Fruit fly (Drosophila melanogaster) whole organism, embryonic: ENCODE results near the gene ea.

Experiments used
- ATbp ChIP-seq: fragments of 200-800 bp; sonication (Bioruptor generic); optimal IDR thresholded peaks from 2 replicates; lab custom pipeline; 2017; ENCODE audit warnings: missing biosample characterization, mild to moderate bottlenecking, missing genetic modification characterization, missing genetic modification reagents
- Abd-B ChIP-seq: fragments of 200-800 bp; sonication (Bioruptor generic); optimal IDR thresholded peaks from 2 replicates; lab custom pipeline; 2018; ENCODE audit warnings: missing biosample characterization, mild to moderate bottlenecking, missing genetic modification characterization, moderate library complexity
- Bteb2 ChIP-seq: fragments of 200-800 bp; sonication (Bioruptor generic); optimal IDR thresholded peaks from 2 replicates; lab custom pipeline; 2016; ENCODE audit warnings: missing biosample characterization, missing genetic modification characterization
- CG10462 ChIP-seq: fragments of 200-800 bp; sonication (Bioruptor generic); optimal IDR thresholded peaks from 2 replicates; lab custom pipeline; 2016; ENCODE audit warnings: missing biosample characterization, missing genetic modification characterization
- CG12236 ChIP-seq: fragments of 200-800 bp; sonication (Bioruptor generic); optimal IDR thresholded peaks from 2 replicates; lab custom pipeline; 2016; ENCODE audit warnings: missing biosample characterization, missing genetic modification characterization
- CG13894 ChIP-seq: fragments of 200-800 bp; sonication (Bioruptor generic); optimal IDR thresholded peaks from 3 replicates; lab custom pipeline; 2018; ENCODE audit warnings: missing biosample characterization, mild to moderate bottlenecking, missing genetic modification characterization, moderate library complexity
- CG14965 ChIP-seq: fragments of 200-800 bp; sonication (Bioruptor generic); optimal IDR thresholded peaks from 2 replicates; lab custom pipeline; 2016; ENCODE audit warnings: missing biosample characterization, missing genetic modification characterization, borderline replicate concordance
- CG15269 ChIP-seq: fragments of 200-800 bp; sonication (Bioruptor generic); optimal IDR thresholded peaks from 2 replicates; lab custom pipeline; 2018; ENCODE audit warnings: missing biosample characterization, mild to moderate bottlenecking, missing genetic modification characterization, moderate library complexity
- CG15696 ChIP-seq: fragments of 200-800 bp; sonication (Bioruptor generic); optimal IDR thresholded peaks from 2 replicates; lab custom pipeline; 2019; ENCODE audit warnings: missing biosample characterization, mild to moderate bottlenecking, missing genetic modification characterization, moderate library complexity
- CG17802 ChIP-seq: fragments of 200-800 bp; sonication (Bioruptor generic); optimal IDR thresholded peaks from 2 replicates; lab custom pipeline; 2018; ENCODE audit warnings: missing biosample characterization, mild to moderate bottlenecking, missing genetic modification characterization, moderate library complexity
- CG17912 ChIP-seq: fragments of 200-800 bp; sonication (Bioruptor generic); optimal IDR thresholded peaks from 2 replicates; lab custom pipeline; 2018; ENCODE audit warnings: missing biosample characterization, mild to moderate bottlenecking, missing genetic modification characterization
- CG18619 ChIP-seq: fragments of 200-800 bp; sonication (Bioruptor generic); optimal IDR thresholded peaks from 3 replicates; lab custom pipeline; 2017; ENCODE audit warnings: missing biosample characterization, mild to moderate bottlenecking, missing genetic modification characterization
- CG30431 ChIP-seq: fragments of 200-800 bp; sonication (Bioruptor generic); optimal IDR thresholded peaks from 2 replicates; lab custom pipeline; 2017; ENCODE audit warnings: missing biosample characterization, missing genetic modification characterization
- CG3281 ChIP-seq: fragments of 200-800 bp; sonication (Bioruptor generic); optimal IDR thresholded peaks from 3 replicates; lab custom pipeline; 2017; ENCODE audit warnings: missing biosample characterization, mild to moderate bottlenecking, missing genetic modification characterization
- CG4328 ChIP-seq: fragments of 200-800 bp; sonication (Bioruptor generic); optimal IDR thresholded peaks from 3 replicates; lab custom pipeline; 2017; ENCODE audit warnings: missing biosample characterization, missing genetic modification reagents, missing genetic modification characterization
- CG43689 ChIP-seq: fragments of 200-800 bp; sonication (Bioruptor generic); IDR thresholded peaks from 2 replicates; pipeline ENCODE4 v1.3.6; 2022; ENCODE audit warnings: missing biosample characterization, missing genetic modification characterization
- CG5953 ChIP-seq: fragments of 200-800 bp; sonication (Bioruptor generic); IDR thresholded peaks from 2 replicates; pipeline ENCODE4 v1.3.6; 2022; ENCODE audit warnings: missing biosample characterization, missing genetic modification characterization
- CG6254 ChIP-seq: fragments of 200-800 bp; sonication (Bioruptor generic); optimal IDR thresholded peaks from 3 replicates; lab custom pipeline; 2017; ENCODE audit warnings: mild to moderate bottlenecking, missing biosample characterization, missing genetic modification reagents, missing genetic modification characterization
- CG6654 ChIP-seq: fragments of 200-800 bp; sonication (Bioruptor generic); optimal IDR thresholded peaks from 2 replicates; lab custom pipeline; 2017; ENCODE audit warnings: missing biosample characterization, mild to moderate bottlenecking, missing genetic modification characterization
- CG7745 ChIP-seq: fragments of 200-800 bp; sonication (Bioruptor generic); optimal IDR thresholded peaks from 2 replicates; lab custom pipeline; 2018; ENCODE audit warnings: missing biosample characterization, mild to moderate bottlenecking, missing genetic modification characterization, moderate library complexity
- CG7963 ChIP-seq: fragments of 200-800 bp; sonication (Bioruptor generic); IDR thresholded peaks from 3 replicates; pipeline ENCODE4 v1.3.6; 2022; ENCODE audit warnings: missing biosample characterization, missing genetic modification characterization; ENCODE audit not compliant: partially characterized antibody
- CG8089 ChIP-seq: fragments of 200-800 bp; sonication (Bioruptor generic); optimal IDR thresholded peaks from 3 replicates; lab custom pipeline; 2016; ENCODE audit warnings: missing biosample characterization, missing genetic modification characterization
- CG9727 ChIP-seq: fragments of 200-800 bp; sonication (Bioruptor generic); optimal IDR thresholded peaks from 3 replicates; lab custom pipeline; 2017; ENCODE audit warnings: missing biosample characterization, mild to moderate bottlenecking, missing genetic modification characterization
- CG9932 ChIP-seq: fragments of 200-800 bp; sonication (Bioruptor generic); IDR thresholded peaks from 2 replicates; pipeline ENCODE4 v1.3.6; 2022; ENCODE audit warnings: missing biosample characterization, missing genetic modification characterization
- D19A ChIP-seq: fragments of 200-800 bp; optimal IDR thresholded peaks from 3 replicates; lab custom pipeline; 2019; ENCODE audit warnings: missing biosample characterization, mild to moderate bottlenecking, missing genetic modification characterization, moderate library complexity
- Doc3 ChIP-seq: fragments of 200-800 bp; sonication (Bioruptor generic); IDR thresholded peaks from 3 replicates; pipeline ENCODE4 v1.3.6; 2022; ENCODE audit warnings: missing biosample characterization, missing genetic modification characterization; ENCODE audit not compliant: partially characterized antibody
- HmgD ChIP-seq: fragments of 200-800 bp; sonication (Bioruptor generic); optimal IDR thresholded peaks from 3 replicates; lab custom pipeline; 2016; ENCODE audit warnings: missing biosample characterization, missing genetic modification characterization
- Hmr ChIP-seq: fragments of 200-800 bp; sonication (Bioruptor generic); optimal IDR thresholded peaks from 3 replicates; lab custom pipeline; 2017; ENCODE audit warnings: mild to moderate bottlenecking, missing biosample characterization, missing genetic modification reagents, missing genetic modification characterization
- Hr51 ChIP-seq, 2 experiments: fragments of 200-800 bp; sonication (Bioruptor generic); optimal IDR thresholded peaks; 2 replicates in 1 of 2; 3 replicates in 1 of 2; lab custom pipeline; 2016 to 2018; ENCODE audit warnings: missing biosample characterization in 2 of 2, missing genetic modification characterization in 2 of 2, mild to moderate bottlenecking in 1 of 2, moderate library complexity in 1 of 2
- Lim3 ChIP-seq: fragments of 200-800 bp; sonication (Bioruptor generic); IDR thresholded peaks from 2 replicates; pipeline ENCODE4 v1.3.6; 2022; ENCODE audit warnings: missing biosample characterization, missing genetic modification characterization
- Nf-YC ChIP-seq: fragments of 200-800 bp; optimal IDR thresholded peaks from 3 replicates; lab custom pipeline; 2019; ENCODE audit warnings: missing biosample characterization, mild to moderate bottlenecking, missing genetic modification characterization, moderate library complexity
- Ssrp ChIP-seq: fragments of 200-800 bp; sonication (Bioruptor generic); optimal IDR thresholded peaks from 2 replicates; lab custom pipeline; 2018; ENCODE audit warnings: missing biosample characterization, mild to moderate bottlenecking, missing genetic modification characterization, moderate library complexity
- TFAM ChIP-seq: fragments of 200-800 bp; sonication (Bioruptor generic); optimal IDR thresholded peaks from 2 replicates; lab custom pipeline; 2017; ENCODE audit warnings: missing biosample characterization, missing genetic modification characterization, inconsistent platforms
- br ChIP-seq: fragments of >200 bp; optimal IDR thresholded peaks from 2 replicates; lab custom pipeline; 2017
- cad ChIP-seq: fragments of >200 bp; optimal IDR thresholded peaks from 2 replicates; lab custom pipeline; 2017; ENCODE audit warnings: missing biosample characterization, missing genetic modification characterization
- crp ChIP-seq, 2 experiments: fragments of 200-800 bp; sonication (Bioruptor generic); optimal IDR thresholded peaks; 2 replicates in 1 of 2; 3 replicates in 1 of 2; lab custom pipeline; 2017; ENCODE audit warnings: missing biosample characterization in 2 of 2, missing genetic modification characterization in 2 of 2, mild to moderate bottlenecking in 1 of 2, moderate library complexity in 1 of 2
- danr ChIP-seq: fragments of 200-800 bp; sonication (Bioruptor generic); IDR thresholded peaks from 2 replicates; pipeline ENCODE4 v1.3.6; 2022; ENCODE audit warnings: missing biosample characterization, missing genetic modification characterization
- ems ChIP-seq: fragments of 200-800 bp; sonication (Bioruptor generic); optimal IDR thresholded peaks from 3 replicates; lab custom pipeline; 2016; ENCODE audit warnings: missing biosample characterization, missing genetic modification characterization
- eyg ChIP-seq: fragments of 200-800 bp; sonication (Bioruptor generic); optimal IDR thresholded peaks from 3 replicates; lab custom pipeline; 2016; ENCODE audit warnings: missing biosample characterization, missing genetic modification characterization
- grau ChIP-seq: fragments of 200-800 bp; optimal IDR thresholded peaks from 3 replicates; lab custom pipeline; 2019; ENCODE audit warnings: missing biosample characterization, mild to moderate bottlenecking, missing genetic modification characterization, moderate library complexity
- grn ChIP-seq: fragments of 200-800 bp; sonication (Bioruptor generic); optimal IDR thresholded peaks from 3 replicates; lab custom pipeline; 2017; ENCODE audit warnings: missing biosample characterization, missing genetic modification characterization
- gsb-n ChIP-seq: fragments of 200-800 bp; sonication (Bioruptor generic); optimal IDR thresholded peaks from 3 replicates; lab custom pipeline; 2018; ENCODE audit warnings: missing biosample characterization, mild to moderate bottlenecking, missing genetic modification characterization
- ind ChIP-seq: fragments of 200-800 bp; sonication (Bioruptor generic); optimal IDR thresholded peaks from 3 replicates; lab custom pipeline; 2016; ENCODE audit warnings: missing biosample characterization, missing genetic modification characterization
- kah ChIP-seq: fragments of 200-800 bp; sonication (Bioruptor generic); optimal IDR thresholded peaks from 2 replicates; lab custom pipeline; 2018; ENCODE audit warnings: missing biosample characterization, mild to moderate bottlenecking, missing genetic modification characterization
- kay ChIP-seq: fragments of 200-800 bp; sonication (Bioruptor generic); optimal IDR thresholded peaks from 2 replicates; lab custom pipeline; 2016; ENCODE audit warnings: missing biosample characterization, missing genetic modification characterization
- luna ChIP-seq: fragments of 200-800 bp; sonication (Bioruptor generic); optimal IDR thresholded peaks from 2 replicates; lab custom pipeline; 2016; ENCODE audit warnings: missing biosample characterization, missing genetic modification characterization
- pros ChIP-seq: fragments of 200-800 bp; sonication (Bioruptor generic); optimal IDR thresholded peaks from 3 replicates; lab custom pipeline; 2019; ENCODE audit warnings: missing biosample characterization, mild to moderate bottlenecking, missing genetic modification characterization, moderate library complexity
- run ChIP-seq: fragments of 200-800 bp; sonication (Bioruptor generic); optimal IDR thresholded peaks from 3 replicates; lab custom pipeline; 2018; ENCODE audit warnings: missing biosample characterization, mild to moderate bottlenecking, missing genetic modification characterization
- shn ChIP-seq: fragments of 200-800 bp; sonication (Bioruptor generic); optimal IDR thresholded peaks from 3 replicates; lab custom pipeline; 2016; ENCODE audit warnings: missing biosample characterization, missing genetic modification characterization

The ea gene

dm6 chr3R:15319912-15320746 lies 8.4 kb upstream of the ea start, which contains the start of the genes CG6276 and CG44040 (continued):
- TF ChIP-seq Nf-YC (tag; lab: Kevin White, UChicago) (peak; percentile 42), CG5953 (no peak), CG9932 (GFP tag; lab: Robert Waterston, UW) (peak; percentile 57), CG8089 (peak; percentile 6), CG13894 (tag; lab: Kevin White, UChicago) (peak; percentile 20), CG15269 (tag; lab: Kevin White, UChicago) (peak; percentile 35), grn (GFP tag; lab: Kevin White, UChicago) (no peak), eyg (GFP tag; lab: Kevin White, UChicago) (no peak), CG6254 (no peak), gsb-n (tag; lab: Kevin White, UChicago) (peak; percentile 2), CG6654 (no peak), grau (tag; lab: Kevin White, UChicago) (peak; percentile 54), D19A (peak; percentile 22), ind (peak; percentile 29), HmgD (no peak), run (tag; lab: Kevin White, UChicago) (no peak), kay (GFP tag; lab: Kevin White, UChicago) (no peak), Lim3 (GFP tag; lab: Robert Waterston, UW) (no peak), Hr51 (GFP tag; optimal IDR thresholded peaks at IDR 0.05; lab: Kevin White, UChicago) (peak in 1 of 2 experiments; percentile 57), CG15696 (tag; lab: Kevin White, UChicago) (peak; percentile 16), CG12236 (GFP tag; lab: Kevin White, UChicago) (no peak), cad (GFP tag; lab: Kevin White, UChicago) (no peak), ATbp (GFP tag; lab: Kevin White, UChicago) (peak; percentile 36), Abd-B (no peak), luna (GFP tag; lab: Kevin White, UChicago) (peak; percentile 34), Hmr (GFP tag; lab: Kevin White, UChicago) (peak; percentile 64), kah (no peak), ems (GFP tag; lab: Kevin White, UChicago) (peak; percentile 38), br (lab: Kevin White, UChicago) (no peak), CG17802 (tag; lab: Kevin White, UChicago) (no peak), pros (GFP tag; lab: Kevin White, UChicago) (no peak), CG7745 (tag; lab: Kevin White, UChicago) (no peak), CG30431 (GFP tag; lab: Kevin White, UChicago) (peak; percentile 5), CG18619 (GFP tag; lab: Kevin White, UChicago) (peak; percentile 30), Doc3 (GFP tag; lab: Robert Waterston, UW) (no peak), Bteb2 (GFP tag; lab: Kevin White, UChicago) (no peak), shn (GFP tag; lab: Kevin White, UChicago) (no peak), CG10462 (peak; percentile 22), CG14965 (GFP tag; lab: Kevin White, UChicago) (no peak), TFAM (no peak), crp (GFP tag; optimal IDR thresholded peaks at IDR 0.05; lab: Kevin White, UChicago) (no peak), CG9727 (GFP tag; lab: Kevin White, UChicago) (peak; percentile 51), CG4328 (GFP tag; lab: Kevin White, UChicago) (no peak), danr (GFP tag; lab: Robert Waterston, UW) (no peak), CG3281 (GFP tag; lab: Kevin White, UChicago) (peak; percentile 70), CG7963 (GFP tag; lab: Robert Waterston, UW) (no peak), CG43689 (GFP tag; lab: Robert Waterston, UW) (peak; percentile 43; the same call in 1 of the 2 replicates), CG17912 (peak; percentile 6), Ssrp (tag; lab: Kevin White, UChicago) (peak; percentile 22)
